Worm (Caenorhabditis elegans): Measurements from ENCODE around the gene col-76.

The col-76 gene

DNA sequence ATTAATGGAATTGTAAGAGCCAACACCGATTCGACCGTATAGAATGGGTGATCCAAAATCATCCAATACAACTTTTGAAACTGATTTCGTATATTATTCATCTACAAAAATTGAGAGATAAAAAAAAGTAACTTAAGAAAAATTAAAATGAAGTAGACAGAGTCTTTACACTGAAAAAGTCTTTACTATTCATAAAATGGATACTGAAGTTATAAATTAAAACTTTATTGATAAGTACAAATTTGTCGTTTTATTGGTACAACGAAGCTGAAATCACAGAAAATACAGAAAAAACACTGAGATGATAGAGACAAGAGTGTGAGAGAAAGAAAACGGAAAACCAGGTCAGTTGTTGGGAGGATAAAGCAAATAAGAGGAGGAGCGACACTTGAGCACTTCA is 10.2 kb downstream of the col-76 start, which contains the start of gene M110.10:
Gene M110.10 (minus strand): TSS at position 101 of the 400 bp plus-strand sequence.
- TF ChIP-seq ceh-22 (tag; optimal IDR thresholded peaks at IDR 0.05) (no peak), K02D7.2 (tag; optimal IDR thresholded peaks at IDR 0.05) (no peak), pha-4 (tag; optimal IDR thresholded peaks at IDR 0.05) (no peak), npax-4 (tag; optimal IDR thresholded peaks at IDR 0.05) (no peak), pat-9 (tag; optimal IDR thresholded peaks at IDR 0.05) (no peak), elt-2 (tag; optimal IDR thresholded peaks at IDR 0.05) (no peak), hlh-6 (tag; optimal IDR thresholded peaks at IDR 0.05) (no peak), pros-1 (tag; optimal IDR thresholded peaks at IDR 0.05) (no peak), madf-2 (tag; optimal IDR thresholded peaks at IDR 0.05) (no peak), ceh-48 (tag; optimal IDR thresholded peaks at IDR 0.05) (no peak), ahr-1 (tag; optimal IDR thresholded peaks at IDR 0.05) (no peak), ttx-3 (tag; optimal IDR thresholded peaks at IDR 0.05) (no peak), ceh-34 (tag; optimal IDR thresholded peaks at IDR 0.05) (no peak), hlh-13 (GFP tag; optimal IDR thresholded peaks at IDR 0.05) (no peak), nfya-1 (tag; optimal IDR thresholded peaks at IDR 0.05) (no peak), ets-4 (tag; optimal IDR thresholded peaks at IDR 0.05) (no peak), sox-4 (tag; optimal IDR thresholded peaks at IDR 0.05) (no peak), zip-5 (tag; optimal IDR thresholded peaks at IDR 0.05) (no peak)

DNA sequence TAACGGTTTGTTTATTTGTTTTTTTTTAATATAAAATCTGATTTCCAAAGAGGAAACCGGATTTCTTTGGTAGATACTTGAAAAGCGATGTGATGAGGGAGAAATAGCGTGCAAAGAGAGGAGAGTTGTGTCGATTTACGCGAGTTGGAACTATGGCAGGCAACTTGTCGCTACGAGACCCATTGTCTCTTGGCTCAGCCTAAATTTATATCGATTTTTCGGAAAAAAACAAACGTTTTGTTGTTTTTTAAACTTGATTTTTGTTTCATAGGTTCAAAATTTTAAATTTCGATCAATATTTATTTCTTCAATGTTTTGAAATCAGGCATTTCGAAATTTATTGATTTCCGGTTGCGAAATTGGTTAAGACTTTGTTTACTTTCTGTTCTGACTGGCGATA is 12.3 kb downstream of the col-76 start, which contains the start of gene M110.3:
Gene M110.3 (minus strand): TSS at position 184 of the 400 bp plus-strand sequence.
- TF ChIP-seq ceh-34 (tag; optimal IDR thresholded peaks at IDR 0.05) (peak; percentile 32), ets-4 (tag; optimal IDR thresholded peaks at IDR 0.05) (peak; percentile 21), ceh-9 (tag; optimal IDR thresholded peaks at IDR 0.05) (no peak), ceh-48 (tag; optimal IDR thresholded peaks at IDR 0.05) (peak; percentile 78), unc-42 (tag; optimal IDR thresholded peaks at IDR 0.05) (peak; percentile 37), pax-1 (tag; optimal IDR thresholded peaks at IDR 0.05) (peak; percentile 9), unc-55 (GFP tag; optimal IDR thresholded peaks at IDR 0.05) (peak; percentile 20), hlh-13 (GFP tag; optimal IDR thresholded peaks at IDR 0.05) (no peak), nfya-1 (tag; optimal IDR thresholded peaks at IDR 0.05) (peak; percentile 20), ceh-30 (tag; optimal IDR thresholded peaks at IDR 0.05) (no peak), dve-1 (tag; optimal IDR thresholded peaks at IDR 0.05) (peak; percentile 20), ceh-45 (GFP tag; IDR thresholded peaks at IDR 0.05) (no peak), lin-11 (tag; optimal IDR thresholded peaks at IDR 0.05) (no peak)

DNA sequence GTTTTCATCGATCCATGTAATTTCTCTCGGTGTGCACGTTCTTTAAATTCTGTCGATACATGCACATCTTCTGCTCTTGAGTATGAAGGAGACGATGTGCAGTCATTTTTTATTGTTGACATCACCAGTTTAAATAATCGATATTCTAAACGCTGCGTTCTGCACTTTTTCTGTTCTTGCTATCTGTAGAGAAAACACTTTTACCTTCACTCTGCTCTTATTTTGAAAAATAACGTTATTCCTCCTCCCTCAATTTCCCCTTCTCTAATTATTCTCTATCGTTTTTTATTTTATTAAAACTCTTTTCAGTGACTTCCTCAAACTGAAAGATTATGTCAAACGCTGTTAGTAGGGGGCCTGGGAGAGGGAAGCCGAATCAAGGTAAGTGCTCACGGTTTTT is 12.8 kb downstream of the col-76 start, which contains the start of gene ifg-1:
Gene ifg-1 (plus strand): TSS at position 301 of the 400 bp plus-strand sequence.
- TF ChIP-seq elt-4 (tag; optimal IDR thresholded peaks at IDR 0.05), result no peak
- TF ChIP-seq ceh-2 (tag; optimal IDR thresholded peaks at IDR 0.05), result no peak
- no peak for TF ChIP-seq eyg-1 (tag; optimal IDR thresholded peaks at IDR 0.05)
- TF ChIP-seq pax-1 (tag; optimal IDR thresholded peaks at IDR 0.05), result no peak
- no peak for TF ChIP-seq nhr-232 (tag; optimal IDR thresholded peaks at IDR 0.05)
- no peak for TF ChIP-seq ref-2 (tag; optimal IDR thresholded peaks at IDR 0.05)

DNA sequence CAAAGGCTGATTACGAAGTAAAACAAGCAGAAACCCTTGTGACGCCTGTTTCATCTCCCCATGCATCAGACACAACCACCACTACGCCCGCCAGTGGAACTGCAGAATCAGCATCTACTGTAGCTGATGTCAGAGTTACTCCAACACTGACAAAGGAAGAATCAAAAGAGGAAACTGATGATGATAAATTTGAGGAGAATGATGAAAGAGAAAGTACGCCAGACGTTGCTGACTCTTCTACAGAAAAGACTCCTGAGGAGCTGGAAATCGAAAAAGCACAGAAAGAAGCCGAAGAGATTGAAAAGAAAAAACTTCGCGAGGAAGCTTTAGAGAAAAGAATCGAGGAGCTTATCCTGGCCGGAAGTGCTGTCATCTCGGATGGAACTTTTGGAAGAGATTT is 14.1 kb downstream of the col-76 start:
- no peak for TF ChIP-seq lin-11 (tag; optimal IDR thresholded peaks at IDR 0.05)
- TF ChIP-seq ceh-34 (tag; optimal IDR thresholded peaks at IDR 0.05), result no peak
- no peak for TF ChIP-seq gmeb-2 (tag; optimal IDR thresholded peaks at IDR 0.05)
- no peak for TF ChIP-seq ceh-24 (tag; optimal IDR thresholded peaks at IDR 0.05)
- no peak for TF ChIP-seq odd-2 (tag; optimal IDR thresholded peaks at IDR 0.05)
- no peak for TF ChIP-seq ttx-3 (tag; optimal IDR thresholded peaks at IDR 0.05)
- no peak for TF ChIP-seq unc-42 (tag; optimal IDR thresholded peaks at IDR 0.05)
- TF ChIP-seq elt-2 (tag; optimal IDR thresholded peaks at IDR 0.05), result no peak
- TF ChIP-seq syd-9 (tag; optimal IDR thresholded peaks at IDR 0.05), result no peak
- no peak for TF ChIP-seq madf-2 (tag; optimal IDR thresholded peaks at IDR 0.05)
- no peak for TF ChIP-seq hlh-30 (tag; optimal IDR thresholded peaks at IDR 0.05; ENCODE audit: insufficient read depth)
- TF ChIP-seq ama-1 (optimal IDR thresholded peaks at IDR 0.05), result no peak
- TF ChIP-seq pax-1 (tag; optimal IDR thresholded peaks at IDR 0.05), result no peak

All from whole organism, late embryonic.